Fruit fly (Drosophila melanogaster): ENCODE measurements around the gene CG18764.

DNA sequence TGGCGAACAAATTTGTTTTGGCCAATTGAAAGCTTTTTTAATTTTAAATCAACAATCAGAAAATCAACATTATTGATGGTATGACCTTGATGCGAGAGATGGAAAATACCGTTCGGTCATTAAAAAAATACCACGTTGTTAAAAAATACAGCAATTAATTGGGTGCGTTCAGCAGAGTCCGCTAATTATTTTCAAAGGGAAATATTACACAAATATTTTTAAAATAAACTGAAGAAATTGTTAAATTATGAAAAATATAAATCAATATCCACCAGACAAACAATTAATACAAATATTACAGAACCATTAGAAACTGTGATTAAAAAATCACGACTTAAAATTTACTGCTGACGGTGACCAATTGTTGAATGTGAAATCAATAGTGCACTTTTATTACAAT is 51.3 kb downstream of the CG18764 start, which contains the start of gene CG18476:
- TF ChIP-seq lmd (GFP tag; IDR thresholded peaks at IDR 0.05) (peak; percentile 96), wor (GFP tag; IDR thresholded peaks at IDR 0.05) (peak; percentile 85), stc (GFP tag; IDR thresholded peaks at IDR 0.05) (peak; percentile 94), dmrt11E (tag; optimal IDR thresholded peaks at IDR 0.05) (peak; percentile 92)
